Worm (Caenorhabditis elegans): Measurements from ENCODE around the gene T07D1.3.

The T07D1.3 gene

DNA sequence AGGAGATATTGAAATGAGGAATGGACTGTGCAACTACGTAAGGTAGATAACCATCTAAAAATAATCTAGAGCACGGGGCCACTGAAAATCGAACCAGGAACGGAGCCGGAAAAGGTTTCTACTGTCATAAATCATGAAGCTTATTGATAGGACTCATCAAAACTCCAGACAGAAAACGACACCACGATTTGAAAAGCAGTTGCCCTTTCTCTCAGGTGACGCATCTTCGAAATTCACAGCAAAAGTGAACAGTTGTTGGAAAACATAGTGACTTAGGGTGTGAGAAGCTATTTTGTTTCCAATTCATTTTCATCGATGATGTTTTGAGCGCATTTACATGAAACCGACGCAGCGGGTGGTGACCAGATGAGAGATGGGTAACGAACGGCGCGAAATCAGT is 9.1 kb upstream of the T07D1.3 start:
- no peak for TF ChIP-seq F44E2.7 (GFP tag; IDR thresholded peaks at IDR 0.05)
- no peak for TF ChIP-seq fos-1 (tag; optimal IDR thresholded peaks at IDR 0.05)
- TF ChIP-seq duxl-1 (tag; optimal IDR thresholded peaks at IDR 0.05; ENCODE audit: poor library complexity): no peak
- TF ChIP-seq hlh-11 (tag; optimal IDR thresholded peaks at IDR 0.05): peak; percentile 14
- TF ChIP-seq ZK546.5 (tag; optimal IDR thresholded peaks at IDR 0.05): no peak

DNA sequence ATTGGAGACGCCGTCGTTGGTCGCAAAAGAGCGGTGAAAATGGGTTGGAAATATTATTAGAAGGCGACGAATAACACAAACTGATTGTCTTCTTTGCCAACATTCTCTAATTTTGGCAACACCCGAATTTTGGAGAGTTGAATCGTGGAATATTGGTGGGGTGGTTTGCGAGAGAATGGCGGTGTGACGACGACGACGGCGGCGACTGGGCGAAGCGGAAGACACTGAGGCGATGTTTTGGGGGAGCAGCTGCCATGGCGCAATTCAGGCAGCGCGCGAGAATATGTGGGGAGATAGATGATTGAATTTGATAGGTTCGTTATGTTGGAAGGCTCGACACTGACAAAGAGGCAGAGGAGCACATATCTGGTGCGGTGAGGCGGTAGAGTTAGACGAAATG is 7.8 kb upstream of the T07D1.3 start:
- no peak for TF ChIP-seq nhr-77 (tag; optimal IDR thresholded peaks at IDR 0.05)
- no peak for TF ChIP-seq spr-1 (tag; optimal IDR thresholded peaks at IDR 0.05)
- no peak for TF ChIP-seq mxl-3 (GFP tag; optimal IDR thresholded peaks at IDR 0.05)
- TF ChIP-seq hlh-30 (tag; optimal IDR thresholded peaks at IDR 0.05; ENCODE audit: insufficient read depth): no peak
- no peak for TF ChIP-seq hmg-1.1 (GFP tag; IDR thresholded peaks at IDR 0.05)
- TF ChIP-seq rbr-2 (tag; optimal IDR thresholded peaks at IDR 0.05): no peak
- no peak for TF ChIP-seq arid-1 (GFP tag; conservative IDR thresholded peaks at IDR 0.05)
- no peak for TF ChIP-seq lsy-2 (tag; optimal IDR thresholded peaks at IDR 0.05)
- no peak for TF ChIP-seq nhr-237 (tag; optimal IDR thresholded peaks at IDR 0.05)
- no peak for TF ChIP-seq Y105C5A.15 (GFP tag; IDR thresholded peaks at IDR 0.05)
- TF ChIP-seq aha-1 (tag): peak; percentile 3
- peak; percentile 50; the same call in 1 of the 2 replicates for TF ChIP-seq set-16 (GFP tag; IDR thresholded peaks at IDR 0.05)
- no peak for TF ChIP-seq mdl-1 (tag; optimal IDR thresholded peaks at IDR 0.05)
- no peak for TF ChIP-seq dve-1 (tag; optimal IDR thresholded peaks at IDR 0.05; ENCODE audit: insufficient read depth)
- TF ChIP-seq saeg-2 (GFP tag; IDR thresholded peaks at IDR 0.05): no peak
- no peak for TF ChIP-seq Y5F2A.4 (GFP tag; optimal IDR thresholded peaks at IDR 0.05)
- no peak for TF ChIP-seq attf-4 (tag; optimal IDR thresholded peaks at IDR 0.05)
- no peak for TF ChIP-seq nhr-11 (tag; optimal IDR thresholded peaks at IDR 0.05)
- TF ChIP-seq ctbp-1 (GFP tag; IDR thresholded peaks at IDR 0.05): 0 out of 2 replicates have a peak, but pooled peaks have one; percentile 16
- no peak for TF ChIP-seq ceh-32 (tag; optimal IDR thresholded peaks at IDR 0.05; ENCODE audit: poor library complexity)
- no peak for TF ChIP-seq madf-9 (GFP tag; conservative IDR thresholded peaks at IDR 0.05)
- no peak for TF ChIP-seq lin-15B (tag; optimal IDR thresholded peaks at IDR 0.05)
- no peak for TF ChIP-seq pha-4 (GFP tag; IDR thresholded peaks at IDR 0.05)
- TF ChIP-seq pha-4 (tag; optimal IDR thresholded peaks at IDR 0.05): no peak

DNA sequence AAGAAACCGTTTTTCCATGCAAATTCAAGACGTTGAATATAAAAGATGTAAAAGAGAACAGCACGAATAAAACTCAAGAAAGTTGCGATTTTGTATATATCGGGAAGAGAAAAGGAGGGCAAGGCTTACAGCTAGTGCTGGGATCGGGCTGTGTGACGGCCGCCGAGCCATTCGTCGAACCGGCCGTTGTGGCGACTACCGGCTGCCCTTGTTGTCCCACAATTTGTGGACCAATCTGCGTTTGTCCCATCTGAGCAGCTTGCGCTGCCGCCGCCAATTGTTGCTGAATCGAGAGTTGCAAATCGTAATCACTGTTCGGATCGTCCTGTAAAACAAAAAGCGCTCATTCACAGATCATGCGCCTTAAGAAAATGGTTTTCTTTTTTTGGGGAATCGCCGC is 4.0 kb upstream of the T07D1.3 start:
- TF ChIP-seq set-16 (GFP tag; IDR thresholded peaks at IDR 0.05) (peak; percentile 34; the same call in 1 of the 2 replicates), mxl-2 (GFP tag; conservative IDR thresholded peaks at IDR 0.05) (no peak)

DNA sequence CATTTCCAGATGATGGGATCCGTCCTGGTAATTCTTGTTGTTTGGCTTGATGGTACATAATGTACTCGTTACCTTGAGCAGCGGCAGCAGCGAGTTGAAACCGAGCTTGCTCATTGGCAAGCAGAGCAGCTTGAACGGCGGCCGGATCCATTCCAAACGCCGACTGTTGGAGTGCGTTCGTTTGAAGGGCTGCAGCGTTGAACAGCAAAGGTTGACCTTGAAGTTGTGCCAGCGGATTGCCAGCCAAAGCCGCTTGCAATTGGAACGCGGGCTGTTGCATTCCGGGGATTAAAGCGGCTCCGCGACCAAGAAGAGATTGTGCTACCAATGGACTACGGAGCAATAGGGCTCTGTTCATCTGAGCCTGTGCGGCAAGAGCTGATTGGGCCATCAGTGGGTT is 3.0 kb upstream of the T07D1.3 start:
- TF ChIP-seq unc-62 (GFP tag; optimal IDR thresholded peaks at IDR 0.05 in 1 of 2) (peak in 1 of 2 experiments; percentile 94), unc-62 (tag; optimal IDR thresholded peaks at IDR 0.05) (no peak), hlh-30 (tag; optimal IDR thresholded peaks at IDR 0.05; ENCODE audit: insufficient read depth) (no peak), aha-1 (tag) (peak; percentile 33), cey-2 (tag; optimal IDR thresholded peaks at IDR 0.05; ENCODE audit: borderline replicate concordance, insufficient read depth) (no peak), set-16 (GFP tag; IDR thresholded peaks at IDR 0.05) (peak; percentile 65)

DNA sequence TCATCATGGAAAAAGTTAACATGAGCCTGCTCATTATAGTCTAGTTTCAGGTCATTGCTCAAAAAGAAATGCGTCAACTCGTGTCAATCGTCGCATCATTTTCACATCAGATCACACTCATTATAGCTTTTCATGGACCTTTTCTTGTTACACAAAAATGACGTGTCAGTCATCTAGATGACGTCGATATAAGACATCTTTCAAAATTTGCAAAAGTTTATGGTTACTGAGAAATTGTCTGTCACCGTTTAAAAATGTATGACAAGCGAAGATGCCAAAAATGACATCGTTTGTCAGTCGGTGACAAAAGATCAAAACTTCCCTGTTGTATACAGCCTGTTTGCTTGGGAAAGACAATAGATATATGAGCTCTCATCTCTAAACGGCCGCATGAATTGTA is 2.0 kb downstream of the T07D1.3 start:
- TF ChIP-seq aha-1 (tag) (peak; percentile 88), duxl-1 (tag; optimal IDR thresholded peaks at IDR 0.05; ENCODE audit: poor library complexity) (no peak)

All from whole organism, L4 larva.